Worm (Caenorhabditis elegans): ENCODE data around the gene cal-8.

- TF ChIP-seq ref-1 (GFP tag; conservative IDR thresholded peaks at IDR 0.05) (no peak), ztf-23 (GFP tag; IDR thresholded peaks at IDR 0.05) (no peak)
Observed at ce11 chrII:5453547-5453946, 28.3 kb downstream of the cal-8 start, which contains the start of gene dhs-5.

Data from whole organism, midembryonic.